Worm (Caenorhabditis elegans) whole organism, L1 larva: ENCODE results near the gene F54C9.11.

Experiments used
- C16A3.4 ChIP-seq: fragments of 150-350 bp; optimal IDR thresholded peaks from 2 replicates; lab custom pipeline; 2014; ENCODE audit warnings: missing biosample characterization, missing genetic modification characterization
- C34B4.2 ChIP-seq: sonication (generic microtip); optimal IDR thresholded peaks from 2 replicates; lab custom pipeline; 2017; ENCODE audit warnings: mild to moderate bottlenecking, missing genetic modification characterization, missing compliant biosample characterization
- F16B12.6 ChIP-seq: fragments of 150-350 bp; optimal IDR thresholded peaks from 2 replicates; lab custom pipeline; 2014; ENCODE audit warnings: missing biosample characterization, missing genetic modification characterization
- Y116A8C.19 ChIP-seq: sonication (generic microtip); optimal IDR thresholded peaks from 2 replicates; lab custom pipeline; 2016; ENCODE audit warnings: missing compliant biosample characterization, missing genetic modification characterization, borderline replicate concordance
- aha-1 ChIP-seq: fragments of 150-350 bp; optimal IDR thresholded peaks from 2 replicates; lab custom pipeline; 2014; ENCODE audit warnings: missing biosample characterization, missing genetic modification characterization
- alr-1 ChIP-seq: fragments of 200-800 bp; sonication (Bioruptor generic); optimal IDR thresholded peaks from 2 replicates; lab custom pipeline; 2018; ENCODE audit warnings: borderline replicate concordance, mild to moderate bottlenecking, missing genetic modification characterization, missing compliant biosample characterization
- ama-1 ChIP-seq: fragments of 150-350 bp; optimal IDR thresholded peaks from 2 replicates; lab custom pipeline; 2014
- blmp-1 ChIP-seq: fragments of 150-350 bp; optimal IDR thresholded peaks from 2 replicates; lab custom pipeline; 2014; ENCODE audit warnings: missing biosample characterization, missing genetic modification characterization
- ceh-63 ChIP-seq: fragments of 200-800 bp; sonication (Bioruptor generic); optimal IDR thresholded peaks from 2 replicates; lab custom pipeline; 2018; ENCODE audit warnings: mild to moderate bottlenecking, missing genetic modification characterization, missing compliant biosample characterization
- ceh-82 ChIP-seq, 3 experiments: fragments of 150-350 bp in 1 of 3; sonication (generic microtip) in 2 of 3; optimal IDR thresholded peaks; 2 replicates each; lab custom pipeline; 2014 to 2017; ENCODE audit warnings: missing biosample characterization in 3 of 3, missing genetic modification characterization in 3 of 3
- ceh-88 ChIP-seq: fragments of 200-800 bp; sonication (Bioruptor generic); IDR thresholded peaks from 2 replicates; pipeline ENCODE4 v1.3.6; 2022; ENCODE audit warnings: missing genetic modification characterization, missing compliant biosample characterization
- ceh-90 ChIP-seq: sonication (generic microtip); optimal IDR thresholded peaks from 2 replicates; lab custom pipeline; 2016; ENCODE audit warnings: missing genetic modification characterization, missing compliant biosample characterization
- ces-1 ChIP-seq: fragments of 150-350 bp; optimal IDR thresholded peaks from 2 replicates; lab custom pipeline; 2014; ENCODE audit warnings: missing biosample characterization, missing genetic modification reagents, missing genetic modification characterization
- dpl-1 ChIP-seq, 3 experiments: fragments of 150-350 bp in 2 of 3; sonication (generic microtip) in 1 of 3; optimal IDR thresholded peaks; 2 replicates each; lab custom pipeline; 2014 to 2017; ENCODE audit warnings: missing biosample characterization in 3 of 3, missing genetic modification characterization in 3 of 3, missing genetic modification reagents in 3 of 3
- dsc-1 ChIP-seq: sonication (generic microtip); optimal IDR thresholded peaks from 2 replicates; lab custom pipeline; 2016; ENCODE audit warnings: mild to moderate bottlenecking, missing genetic modification characterization, missing compliant biosample characterization
- efl-3 ChIP-seq: fragments of 200-800 bp; sonication (Bioruptor generic); optimal IDR thresholded peaks from 2 replicates; lab custom pipeline; 2018; ENCODE audit warnings: mild to moderate bottlenecking, missing genetic modification characterization, missing compliant biosample characterization
- egl-13 ChIP-seq: sonication (generic microtip); optimal IDR thresholded peaks from 2 replicates; lab custom pipeline; 2016; ENCODE audit warnings: missing genotype, missing genetic modification reagents, missing genetic modification characterization, missing compliant biosample characterization
- egl-27 ChIP-seq, 2 experiments: fragments of 150-350 bp in 1 of 2; sonication (generic microtip); optimal IDR thresholded peaks; 3 replicates each; lab custom pipeline; 2017 to 2018; ENCODE audit warnings: missing biosample characterization in 2 of 2, missing genetic modification characterization in 2 of 2, missing genetic modification reagents in 2 of 2
- elt-2 ChIP-seq: sonication (generic microtip); optimal IDR thresholded peaks from 2 replicates; lab custom pipeline; 2016; ENCODE audit warnings: missing genetic modification characterization, mild to moderate bottlenecking, inconsistent platforms, missing compliant biosample characterization, missing genetic modification reagents
- fkh-4 ChIP-seq: sonication (generic microtip); optimal IDR thresholded peaks from 2 replicates; lab custom pipeline; 2016; ENCODE audit warnings: missing compliant biosample characterization, missing genetic modification characterization, borderline replicate concordance
- fkh-8 ChIP-seq: sonication (generic microtip); optimal IDR thresholded peaks from 2 replicates; lab custom pipeline; 2016; ENCODE audit warnings: mild to moderate bottlenecking, missing genetic modification characterization, missing compliant biosample characterization
- grh-1 ChIP-seq: fragments of 200-800 bp; sonication (Bioruptor generic); IDR thresholded peaks from 2 replicates; pipeline ENCODE4 v1.3.6; 2022; ENCODE audit warnings: missing genetic modification reagents, missing genetic modification characterization, missing compliant biosample characterization
- irx-1 ChIP-seq: sonication (generic microtip); optimal IDR thresholded peaks from 2 replicates; lab custom pipeline; 2016; ENCODE audit warnings: missing genetic modification characterization, missing compliant biosample characterization
- isw-1 ChIP-seq: fragments of 200-800 bp; sonication (Bioruptor generic); IDR thresholded peaks from 2 replicates; pipeline ENCODE4 v1.3.6; 2022; ENCODE audit warnings: missing genetic modification characterization, missing compliant biosample characterization
- lin-14 ChIP-seq: fragments of 200-800 bp; sonication (Bioruptor generic); optimal IDR thresholded peaks from 2 replicates; lab custom pipeline; 2018; ENCODE audit warnings: mild to moderate bottlenecking, missing genetic modification characterization, moderate library complexity, missing compliant biosample characterization
- lin-35 ChIP-seq, 2 experiments: fragments of 150-350 bp; optimal IDR thresholded peaks; 2 replicates each; lab custom pipeline; 2014; ENCODE audit warnings: missing biosample characterization in 2 of 2, missing genetic modification characterization in 2 of 2, missing genetic modification reagents in 2 of 2
- lin-39 ChIP-seq: fragments of 150-350 bp; optimal IDR thresholded peaks from 2 replicates; lab custom pipeline; 2014; ENCODE audit warnings: missing biosample characterization, missing genetic modification reagents, missing genetic modification characterization
- lsy-2 ChIP-seq, 2 experiments: fragments of 150-350 bp; optimal IDR thresholded peaks; 2 replicates each; lab custom pipeline; 2014; ENCODE audit warnings: missing biosample characterization in 2 of 2, missing genetic modification characterization in 2 of 2
- mab-9 ChIP-seq: fragments of 200-800 bp; sonication (Bioruptor generic); IDR thresholded peaks from 2 replicates; pipeline ENCODE4 v1.3.6; 2022; ENCODE audit warnings: missing genetic modification reagents, missing genetic modification characterization, missing compliant biosample characterization
- mef-2 ChIP-seq: fragments of 150-350 bp; optimal IDR thresholded peaks from 2 replicates; lab custom pipeline; 2014; ENCODE audit warnings: missing biosample characterization, missing genetic modification characterization
- mep-1 ChIP-seq: fragments of 150-350 bp; optimal IDR thresholded peaks from 2 replicates; lab custom pipeline; 2014; ENCODE audit warnings: missing biosample characterization, missing genetic modification characterization
- nhr-11 ChIP-seq: fragments of 150-350 bp; optimal IDR thresholded peaks from 2 replicates; lab custom pipeline; 2014; ENCODE audit warnings: missing biosample characterization, missing genetic modification characterization
- nhr-12 ChIP-seq: sonication (generic microtip); optimal IDR thresholded peaks from 2 replicates; lab custom pipeline; 2017; ENCODE audit warnings: missing biosample characterization, missing genetic modification characterization
- nhr-237 ChIP-seq: fragments of 150-350 bp; optimal IDR thresholded peaks from 2 replicates; lab custom pipeline; 2014; ENCODE audit warnings: missing biosample characterization, missing genetic modification characterization
- nhr-28 ChIP-seq: fragments of 150-350 bp; optimal IDR thresholded peaks from 2 replicates; lab custom pipeline; 2014; ENCODE audit warnings: missing biosample characterization, missing genetic modification characterization
- nhr-47 ChIP-seq: sonication (generic microtip); optimal IDR thresholded peaks from 2 replicates; lab custom pipeline; 2016; ENCODE audit warnings: mild to moderate bottlenecking, missing genetic modification characterization, moderate library complexity, missing compliant biosample characterization
- nhr-84 ChIP-seq: sonication (generic microtip); optimal IDR thresholded peaks from 2 replicates; lab custom pipeline; 2017; ENCODE audit warnings: missing biosample characterization, missing genetic modification characterization
- nhr-90 ChIP-seq: sonication (generic microtip); optimal IDR thresholded peaks from 2 replicates; lab custom pipeline; 2016; ENCODE audit warnings: mild to moderate bottlenecking, missing genetic modification characterization, missing compliant biosample characterization; ENCODE audit not compliant: poor library complexity
- pag-3 ChIP-seq: sonication (generic microtip); optimal IDR thresholded peaks from 2 replicates; lab custom pipeline; 2017; ENCODE audit warnings: missing genetic modification characterization, mild to moderate bottlenecking, missing compliant biosample characterization, antibody characterized with exemption, borderline replicate concordance; ENCODE audit not compliant: insufficient read depth
- pax-3 ChIP-seq: fragments of 200-800 bp; sonication (Bioruptor generic); optimal IDR thresholded peaks from 2 replicates; lab custom pipeline; 2018; ENCODE audit warnings: mild to moderate bottlenecking, missing genetic modification characterization, moderate library complexity, missing compliant biosample characterization
- pqm-1 ChIP-seq: sonication (generic microtip); optimal IDR thresholded peaks from 3 replicates; lab custom pipeline; 2017; ENCODE audit warnings: missing biosample characterization, missing genetic modification characterization
- rnt-1 ChIP-seq: sonication (generic microtip); optimal IDR thresholded peaks from 2 replicates; lab custom pipeline; 2016; ENCODE audit warnings: mild to moderate bottlenecking, missing genetic modification characterization, moderate library complexity, missing compliant biosample characterization
- snu-23 ChIP-seq: sonication (generic microtip); optimal IDR thresholded peaks from 2 replicates; lab custom pipeline; 2016; ENCODE audit warnings: missing genetic modification characterization, missing compliant biosample characterization
- swsn-7 ChIP-seq: sonication (generic microtip); optimal IDR thresholded peaks from 2 replicates; lab custom pipeline; 2016; ENCODE audit warnings: missing genetic modification characterization, missing compliant biosample characterization
- tbx-2 ChIP-seq: sonication (generic microtip); optimal IDR thresholded peaks from 2 replicates; lab custom pipeline; 2016; ENCODE audit warnings: missing genetic modification characterization, missing compliant biosample characterization
- unc-30 ChIP-seq: sonication (generic microtip); optimal IDR thresholded peaks from 2 replicates; lab custom pipeline; 2017; ENCODE audit warnings: missing biosample characterization, missing genetic modification characterization
- unc-62 ChIP-seq: fragments of 150-350 bp; optimal IDR thresholded peaks from 2 replicates; lab custom pipeline; 2014; ENCODE audit warnings: missing biosample characterization, missing genetic modification reagents, missing genetic modification characterization
- unc-86 ChIP-seq: sonication (generic microtip); optimal IDR thresholded peaks from 2 replicates; lab custom pipeline; 2016; ENCODE audit warnings: missing genetic modification characterization, missing compliant biosample characterization
- zip-4 ChIP-seq: fragments of 200-800 bp; sonication (Bioruptor generic); optimal IDR thresholded peaks from 2 replicates; lab custom pipeline; 2018; ENCODE audit warnings: mild to moderate bottlenecking, missing genetic modification characterization, moderate library complexity, missing compliant biosample characterization
- ztf-4 ChIP-seq: fragments of 150-350 bp; optimal IDR thresholded peaks from 2 replicates; lab custom pipeline; 2014; ENCODE audit warnings: missing biosample characterization, missing genetic modification characterization

F54C9.11 gene

ce11 chrII:8569038-8569977 lies 15.6 kb downstream of the F54C9.11 start, which contains the start of the genes col-38 and rpl-5:
TSS of gene col-38 (minus strand) at chrII:8569088.
TSS of gene rpl-5 (plus strand) at chrII:8569927.
- peak; percentile 11 for TF ChIP-seq fkh-4 (tag; lab: Kevin White, UChicago)
- TF ChIP-seq snu-23, result peak; percentile 95
- TF ChIP-seq nhr-84 (tag; lab: Kevin White, UChicago), result no peak
- TF ChIP-seq ceh-63 (GFP tag; lab: Kevin White, UChicago), result no peak
- peak; percentile 84 for TF ChIP-seq nhr-90 (tag; lab: Kevin White, UChicago)
- TF ChIP-seq F16B12.6 (tag; lab: Kevin White, UChicago), result peak; percentile 98
- peak; percentile 52; the same call in 1 of the 2 replicates for TF ChIP-seq mab-9 (GFP tag; lab: Robert Waterston, UW)
- TF ChIP-seq nhr-28 (tag; lab: Kevin White, UChicago), result no peak
- TF ChIP-seq grh-1 (GFP tag; lab: Robert Waterston, UW), result peak; percentile 75
- TF ChIP-seq ceh-82 (tag; optimal IDR thresholded peaks at IDR 0.05; lab: Kevin White, UChicago), result peak; percentile 73 to 96 (median 77)
- no peak for TF ChIP-seq alr-1 (tag; lab: Kevin White, UChicago)
- TF ChIP-seq aha-1 (tag; lab: Kevin White, UChicago), result peak; percentile 59
- TF ChIP-seq C16A3.4 (tag; lab: Kevin White, UChicago), result peak; percentile 96
- peak; percentile 93 for TF ChIP-seq fkh-8 (tag; lab: Kevin White, UChicago)
- TF ChIP-seq dsc-1 (tag; lab: Kevin White, UChicago), result peak; percentile 82
- TF ChIP-seq lsy-2 (tag; optimal IDR thresholded peaks at IDR 0.05; lab: Kevin White, UChicago), result peak; percentile 97 to 99
- peak; percentile 54 for TF ChIP-seq irx-1 (tag; lab: Kevin White, UChicago)
- TF ChIP-seq dpl-1 (GFP tag; optimal IDR thresholded peaks at IDR 0.05; lab: Kevin White, UChicago), result peak; percentile 97 to 99 (median 97)
- TF ChIP-seq isw-1 (GFP tag; lab: Robert Waterston, UW), result peak; percentile 96
- TF ChIP-seq pag-3 (tag; lab: Kevin White, UChicago), result no peak
- no peak for TF ChIP-seq egl-27 (tag; optimal IDR thresholded peaks at IDR 0.05; lab: Kevin White, UChicago)
- peak; percentile 47 for TF ChIP-seq lin-39 (tag; lab: Kevin White, UChicago)
- TF ChIP-seq lin-14, result peak; percentile 93
- TF ChIP-seq zip-4 (GFP tag; lab: Kevin White, UChicago), result peak; percentile 47
- TF ChIP-seq nhr-47 (tag; lab: Kevin White, UChicago), result peak; percentile 91
- TF ChIP-seq efl-3 (GFP tag; lab: Kevin White, UChicago), result no peak
- TF ChIP-seq Y116A8C.19 (tag; lab: Kevin White, UChicago), result no peak
- peak; percentile 79 for TF ChIP-seq unc-86 (tag; lab: Kevin White, UChicago)
- TF ChIP-seq ces-1 (GFP tag; lab: Kevin White, UChicago), result no peak
- peak; percentile 79 for TF ChIP-seq ceh-88 (GFP tag; lab: Robert Waterston, UW)
- TF ChIP-seq pax-3 (tag; lab: Kevin White, UChicago), result peak; percentile 82
- peak; percentile 29 for TF ChIP-seq mef-2
- peak; percentile 54 for TF ChIP-seq nhr-11 (tag; lab: Kevin White, UChicago)
- TF ChIP-seq ztf-4 (tag; lab: Kevin White, UChicago), result peak; percentile 57
- peak; percentile 98 for TF ChIP-seq mep-1 (tag; lab: Kevin White, UChicago)
- no peak for TF ChIP-seq unc-62 (GFP tag; lab: Kevin White, UChicago)
- TF ChIP-seq swsn-7, result peak; percentile 90
- TF ChIP-seq unc-30 (tag; lab: Kevin White, UChicago), result no peak
- no peak for TF ChIP-seq C34B4.2 (tag; lab: Kevin White, UChicago)
- TF ChIP-seq ceh-90 (tag; lab: Kevin White, UChicago), result peak; percentile 34
- peak; percentile 66 for TF ChIP-seq elt-2
- TF ChIP-seq ama-1 (lab: Kevin White, UChicago), result no peak
- peak; percentile 74 for TF ChIP-seq egl-13
- peak; percentile 78 for TF ChIP-seq nhr-237
- peak; percentile 98 to 99 for TF ChIP-seq lin-35 (GFP tag; optimal IDR thresholded peaks at IDR 0.05; lab: Kevin White, UChicago)
- TF ChIP-seq tbx-2 (tag; lab: Kevin White, UChicago), result peak; percentile 91
- TF ChIP-seq rnt-1 (tag; lab: Kevin White, UChicago), result peak; percentile 92
- no peak for TF ChIP-seq nhr-12
- peak; percentile 86 for TF ChIP-seq blmp-1
- no peak for TF ChIP-seq pqm-1 (tag; lab: Kevin White, UChicago)
